Fruit fly (Drosophila melanogaster) whole organism, embryonic: ENCODE data around the gene CG13982.

Experiments used
- Ada2b ChIP-seq: fragments of 200-800 bp; sonication (Bioruptor generic); IDR thresholded peaks from 2 replicates; pipeline ENCODE4 v1.3.6; 2022; ENCODE audit warnings: missing biosample characterization, missing genetic modification characterization
- Antp ChIP-seq: fragments of 200-800 bp; sonication (Bioruptor generic); optimal IDR thresholded peaks from 3 replicates; lab custom pipeline; 2016; ENCODE audit warnings: missing biosample characterization, missing genetic modification characterization
- Atf-2 ChIP-seq: fragments of 200-800 bp; sonication (Bioruptor generic); optimal IDR thresholded peaks from 2 replicates; lab custom pipeline; 2016; ENCODE audit warnings: missing biosample characterization, missing genetic modification characterization
- Atf3 ChIP-seq: fragments of 200-800 bp; sonication (Bioruptor generic); optimal IDR thresholded peaks from 3 replicates; lab custom pipeline; 2016; ENCODE audit warnings: missing biosample characterization, missing genetic modification characterization
- Awh ChIP-seq: fragments of 200-800 bp; sonication (Bioruptor generic); IDR thresholded peaks from 2 replicates; pipeline ENCODE4, ENCODE4 v1.3.6; 2022; ENCODE audit warnings: missing biosample characterization, missing genetic modification characterization
- Blimp-1 ChIP-seq: fragments of 200-800 bp; sonication (Bioruptor generic); optimal IDR thresholded peaks from 3 replicates; lab custom pipeline; 2018; ENCODE audit warnings: missing biosample characterization, missing genetic modification characterization, mild to moderate bottlenecking, moderate library complexity, missing genetic modification reagents
- CG1024 ChIP-seq: fragments of 200-800 bp; sonication (Bioruptor generic); IDR thresholded peaks from 2 replicates; pipeline ENCODE4 v1.3.6; 2022; ENCODE audit warnings: missing biosample characterization, missing genetic modification characterization
- CG10462 ChIP-seq: fragments of 200-800 bp; sonication (Bioruptor generic); optimal IDR thresholded peaks from 2 replicates; lab custom pipeline; 2016; ENCODE audit warnings: missing biosample characterization, missing genetic modification characterization
- CG10565 ChIP-seq: fragments of 200-800 bp; sonication (Bioruptor generic); optimal IDR thresholded peaks from 3 replicates; lab custom pipeline; 2016; ENCODE audit warnings: missing biosample characterization, mild to moderate bottlenecking, missing genetic modification characterization
- CG12236 ChIP-seq: fragments of 200-800 bp; sonication (Bioruptor generic); optimal IDR thresholded peaks from 2 replicates; lab custom pipeline; 2016; ENCODE audit warnings: missing biosample characterization, missing genetic modification characterization
- CG12391 ChIP-seq: fragments of 200-800 bp; sonication (Bioruptor generic); optimal IDR thresholded peaks from 3 replicates; lab custom pipeline; 2018; ENCODE audit warnings: missing biosample characterization, mild to moderate bottlenecking, missing genetic modification characterization, moderate library complexity
- CG13296 ChIP-seq: fragments of 200-800 bp; sonication (Bioruptor generic); optimal IDR thresholded peaks from 3 replicates; lab custom pipeline; 2018; ENCODE audit warnings: missing biosample characterization, mild to moderate bottlenecking, missing genetic modification characterization
- CG14014 ChIP-seq: fragments of 200-800 bp; sonication (Bioruptor generic); IDR thresholded peaks from 2 replicates; pipeline ENCODE4 v1.3.6; 2022; ENCODE audit warnings: missing biosample characterization, missing genetic modification characterization
- CG14050 ChIP-seq: fragments of 200-800 bp; sonication (Bioruptor generic); IDR thresholded peaks from 3 replicates; pipeline ENCODE4 v1.3.6; 2022; ENCODE audit warnings: missing biosample characterization, missing genetic modification characterization
- CG14965 ChIP-seq: fragments of 200-800 bp; sonication (Bioruptor generic); optimal IDR thresholded peaks from 2 replicates; lab custom pipeline; 2016; ENCODE audit warnings: missing biosample characterization, missing genetic modification characterization, borderline replicate concordance
- CG1647 ChIP-seq: fragments of 200-800 bp; sonication (Bioruptor generic); optimal IDR thresholded peaks from 3 replicates; lab custom pipeline; 2016; ENCODE audit warnings: missing biosample characterization, missing genetic modification characterization
- CG16863 ChIP-seq: fragments of 200-800 bp; sonication (Bioruptor generic); optimal IDR thresholded peaks from 3 replicates; lab custom pipeline; 2016; ENCODE audit warnings: missing biosample characterization, missing genetic modification characterization
- CG1832 ChIP-seq: fragments of 200-800 bp; sonication (Bioruptor generic); optimal IDR thresholded peaks from 2 replicates; lab custom pipeline; 2017; ENCODE audit warnings: missing biosample characterization, mild to moderate bottlenecking, missing genetic modification characterization, inconsistent platforms
- CG2202 ChIP-seq: fragments of 200-800 bp; sonication (Bioruptor generic); optimal IDR thresholded peaks from 2 replicates; lab custom pipeline; 2018; ENCODE audit warnings: missing biosample characterization, mild to moderate bottlenecking, missing genetic modification characterization
- CG2678 ChIP-seq: fragments of 200-800 bp; sonication (Bioruptor generic); optimal IDR thresholded peaks from 3 replicates; lab custom pipeline; 2019; ENCODE audit warnings: missing biosample characterization, mild to moderate bottlenecking, missing genetic modification characterization, moderate library complexity
- CG31224 ChIP-seq: fragments of 200-800 bp; sonication (Bioruptor generic); IDR thresholded peaks from 2 replicates; pipeline ENCODE4 v1.3.6; 2022; ENCODE audit warnings: missing biosample characterization, missing genetic modification characterization
- CG3163 ChIP-seq: fragments of 200-800 bp; sonication (Bioruptor generic); optimal IDR thresholded peaks from 3 replicates; lab custom pipeline; 2016; ENCODE audit warnings: missing biosample characterization, missing genetic modification characterization
- CG33213 ChIP-seq: fragments of 200-800 bp; sonication (Bioruptor generic); optimal IDR thresholded peaks from 3 replicates; lab custom pipeline; 2016; ENCODE audit warnings: missing biosample characterization, missing genetic modification characterization
- CG34224 ChIP-seq: fragments of 200-800 bp; sonication (Bioruptor generic); IDR thresholded peaks from 3 replicates; pipeline ENCODE4 v1.3.6; 2022; ENCODE audit warnings: missing biosample characterization, missing genetic modification characterization; ENCODE audit not compliant: partially characterized antibody
- CG6683 ChIP-seq: fragments of 200-800 bp; sonication (Bioruptor generic); optimal IDR thresholded peaks from 2 replicates; lab custom pipeline; 2017; ENCODE audit warnings: missing biosample characterization, mild to moderate bottlenecking, missing genetic modification characterization, missing genetic modification reagents
- CG8388 ChIP-seq: fragments of 200-800 bp; sonication (Bioruptor generic); optimal IDR thresholded peaks from 2 replicates; lab custom pipeline; 2019; ENCODE audit warnings: missing biosample characterization, mild to moderate bottlenecking, missing genetic modification characterization, moderate library complexity
- CG8478 ChIP-seq: fragments of >200 bp; optimal IDR thresholded peaks from 2 replicates; lab custom pipeline; 2018
- CTCF ChIP-seq: fragments of 200-800 bp; sonication (Bioruptor generic); optimal IDR thresholded peaks from 2 replicates; lab custom pipeline; 2017; ENCODE audit warnings: missing biosample characterization, mild to moderate bottlenecking, missing genetic modification characterization, moderate library complexity
- Drgx ChIP-seq: fragments of 200-800 bp; sonication (Bioruptor generic); IDR thresholded peaks from 2 replicates; pipeline ENCODE4 v1.3.6; 2022; ENCODE audit warnings: missing biosample characterization, missing genetic modification characterization
- Med ChIP-seq: fragments of 200-800 bp; sonication (Bioruptor generic); peaks from one replicate; lab custom pipeline; 2016; ENCODE audit warnings: missing biosample characterization, missing genetic modification characterization, mild to moderate bottlenecking, inconsistent platforms, moderate library complexity
- Pdp1 ChIP-seq, 2 experiments: fragments of 200-800 bp; sonication (Bioruptor generic); optimal IDR thresholded peaks; 3 replicates each; lab custom pipeline; 2016; ENCODE audit warnings: missing biosample characterization in 2 of 2, missing genetic modification characterization in 2 of 2, mild to moderate bottlenecking in 1 of 2, moderate library complexity in 1 of 2
- Side ChIP-seq: fragments of 200-800 bp; sonication (Bioruptor generic); optimal IDR thresholded peaks from 2 replicates; lab custom pipeline; 2016; ENCODE audit warnings: missing biosample characterization, missing genetic modification characterization
- Sin3A ChIP-seq: fragments of >200 bp; optimal IDR thresholded peaks from 2 replicates; lab custom pipeline; 2018
- croc ChIP-seq: fragments of 200-800 bp; sonication (Bioruptor generic); conservative IDR thresholded peaks from 3 replicates; pipeline ENCODE4 v1.3.6; 2022; ENCODE audit warnings: missing biosample characterization, missing genetic modification characterization
- fd64A ChIP-seq: fragments of 200-800 bp; sonication (Bioruptor generic); optimal IDR thresholded peaks from 3 replicates; lab custom pipeline; 2018; ENCODE audit warnings: missing biosample characterization, mild to moderate bottlenecking, missing genetic modification characterization
- gsb ChIP-seq: fragments of 200-800 bp; sonication (Bioruptor generic); IDR thresholded peaks from 2 replicates; pipeline ENCODE4 v1.3.6; 2022; ENCODE audit warnings: missing biosample characterization, missing genetic modification characterization
- hbn ChIP-seq: fragments of 200-800 bp; sonication (Bioruptor generic); IDR thresholded peaks from 2 replicates; pipeline ENCODE4 v1.3.6; 2022; ENCODE audit warnings: missing biosample characterization, missing genetic modification characterization; ENCODE audit not compliant: partially characterized antibody
- hth ChIP-seq: fragments of >200 bp; optimal IDR thresholded peaks from 2 replicates; lab custom pipeline; 2017; ENCODE audit warnings: inconsistent platforms
- inv ChIP-seq: fragments of 200-800 bp; sonication (Bioruptor generic); IDR thresholded peaks from 2 replicates; pipeline ENCODE4 v1.3.6; 2022; ENCODE audit warnings: missing biosample characterization, missing genetic modification characterization; ENCODE audit not compliant: partially characterized antibody
- jumu ChIP-seq: fragments of 200-800 bp; sonication (Bioruptor generic); optimal IDR thresholded peaks from 3 replicates; lab custom pipeline; 2016; ENCODE audit warnings: missing biosample characterization, missing genetic modification characterization
- lilli ChIP-seq: fragments of 200-800 bp; sonication (Bioruptor generic); optimal IDR thresholded peaks from 3 replicates; lab custom pipeline; 2016; ENCODE audit warnings: missing biosample characterization, missing genetic modification characterization
- luna ChIP-seq: fragments of 200-800 bp; sonication (Bioruptor generic); optimal IDR thresholded peaks from 2 replicates; lab custom pipeline; 2016; ENCODE audit warnings: missing biosample characterization, missing genetic modification characterization
- nau ChIP-seq: fragments of 200-800 bp; sonication (Bioruptor generic); optimal IDR thresholded peaks from 3 replicates; lab custom pipeline; 2017; ENCODE audit warnings: missing biosample characterization, mild to moderate bottlenecking, missing genetic modification characterization, missing genetic modification reagents
- nerfin-2 ChIP-seq: fragments of 200-800 bp; sonication (Bioruptor generic); IDR thresholded peaks from 2 replicates; pipeline ENCODE4 v1.3.6; 2022; ENCODE audit warnings: missing biosample characterization, missing genetic modification characterization; ENCODE audit not compliant: partially characterized antibody
- nmo ChIP-seq: fragments of 200-800 bp; sonication (Bioruptor generic); optimal IDR thresholded peaks from 2 replicates; lab custom pipeline; 2018; ENCODE audit warnings: missing biosample characterization, mild to moderate bottlenecking, missing genetic modification characterization, moderate library complexity
- nom ChIP-seq: fragments of 200-800 bp; sonication (Bioruptor generic); optimal IDR thresholded peaks from 2 replicates; lab custom pipeline; 2017; ENCODE audit warnings: missing biosample characterization, missing genetic modification characterization, mild to moderate bottlenecking, moderate library complexity, missing genetic modification reagents
- pb ChIP-seq: fragments of 200-800 bp; sonication (Bioruptor generic); optimal IDR thresholded peaks from 3 replicates; lab custom pipeline; 2016; ENCODE audit warnings: missing biosample characterization, missing genetic modification characterization
- scrt ChIP-seq: fragments of 200-800 bp; sonication (Bioruptor generic); optimal IDR thresholded peaks from 2 replicates; lab custom pipeline; 2018; ENCODE audit warnings: missing biosample characterization, mild to moderate bottlenecking, missing genetic modification characterization, moderate library complexity
- so ChIP-seq: fragments of 200-800 bp; sonication (Bioruptor generic); IDR thresholded peaks from 3 replicates; pipeline ENCODE4 v1.3.6; 2022; ENCODE audit warnings: missing biosample characterization, missing genetic modification characterization
- sqz ChIP-seq: fragments of 200-800 bp; sonication (Bioruptor generic); optimal IDR thresholded peaks from 3 replicates; lab custom pipeline; 2018; ENCODE audit warnings: missing biosample characterization, mild to moderate bottlenecking, missing genetic modification characterization
- unc-4 ChIP-seq: fragments of 200-800 bp; sonication (Bioruptor generic); IDR thresholded peaks from 2 replicates; pipeline ENCODE4 v1.3.6; 2022; ENCODE audit warnings: missing biosample characterization, missing genetic modification characterization; ENCODE audit not compliant: partially characterized antibody
- vfl ChIP-seq: fragments of 200-800 bp; sonication (Bioruptor generic); optimal IDR thresholded peaks from 2 replicates; lab custom pipeline; 2016; ENCODE audit warnings: missing biosample characterization, missing genetic modification characterization
- yki ChIP-seq: fragments of >200 bp; optimal IDR thresholded peaks from 3 replicates; lab custom pipeline; 2018

The CG13982 gene

dm6 chr2L:6461497-6461896, 49.4 kb downstream of the CG13982 start (continued):
- peak; percentile 1 for TF ChIP-seq CG2202
- TF ChIP-seq nerfin-2 (GFP tag; lab: Robert Waterston, UW): no peak
- TF ChIP-seq CG2678: peak; percentile 57
- no peak for TF ChIP-seq croc (GFP tag; lab: Robert Waterston, UW)
- TF ChIP-seq Ada2b (GFP tag; lab: Robert Waterston, UW): no peak
- TF ChIP-seq lilli: no peak
- no peak for TF ChIP-seq so (GFP tag; lab: Robert Waterston, UW)
- no peak for TF ChIP-seq Side
- no peak for TF ChIP-seq hth
- no peak for TF ChIP-seq CG10565 (GFP tag; lab: Kevin White, UChicago)
- TF ChIP-seq nom (GFP tag; lab: Kevin White, UChicago): no peak
- TF ChIP-seq CG14014 (GFP tag; lab: Robert Waterston, UW): no peak
- no peak for TF ChIP-seq CG34224 (GFP tag; lab: Robert Waterston, UW)
- no peak for TF ChIP-seq CG16863 (GFP tag; lab: Kevin White, UChicago)
- peak; percentile 15 for TF ChIP-seq sqz (GFP tag; lab: Kevin White, UChicago)
- TF ChIP-seq nmo (GFP tag; lab: Kevin White, UChicago): peak; percentile 9
- peak; percentile 56 for TF ChIP-seq nau
- no peak for TF ChIP-seq jumu
- TF ChIP-seq CG1024 (GFP tag; lab: Robert Waterston, UW): no peak; the same call in 1 of the 2 replicates
- TF ChIP-seq CG12391 (tag; lab: Kevin White, UChicago): no peak
- TF ChIP-seq scrt: no peak
- no peak for TF ChIP-seq Atf-2 (GFP tag; lab: Kevin White, UChicago)
- no peak for TF ChIP-seq CG31224 (GFP tag; lab: Robert Waterston, UW)
- TF ChIP-seq Pdp1 (GFP tag; optimal IDR thresholded peaks at IDR 0.05; lab: Kevin White, UChicago): no peak
- TF ChIP-seq Drgx: no peak
- TF ChIP-seq CG14965 (GFP tag; lab: Kevin White, UChicago): no peak
- TF ChIP-seq CG13296 (GFP tag; lab: Kevin White, UChicago): peak; percentile 19
- no peak for TF ChIP-seq yki (lab: Kevin White, UChicago)
- TF ChIP-seq luna (GFP tag; lab: Kevin White, UChicago): no peak
- no peak for TF ChIP-seq gsb (GFP tag; lab: Robert Waterston, UW)
- no peak for TF ChIP-seq CG1832 (GFP tag; lab: Kevin White, UChicago)
- TF ChIP-seq Sin3A (lab: Kevin White, UChicago): no peak
- peak; percentile 33 for TF ChIP-seq CG33213 (GFP tag; lab: Kevin White, UChicago)
- TF ChIP-seq CG3163: no peak
- peak; percentile 46; the same call in 1 of the 2 replicates for TF ChIP-seq Awh (GFP tag; lab: Robert Waterston, UW)
- TF ChIP-seq CG1647: no peak
- no peak for TF ChIP-seq inv
- TF ChIP-seq CTCF (GFP tag; lab: Kevin White, UChicago): peak; percentile 10
- TF ChIP-seq CG8478 (lab: Kevin White, UChicago): no peak
- TF ChIP-seq CG6683 (GFP tag; lab: Kevin White, UChicago): no peak
- no peak for TF ChIP-seq pb
- peak; percentile 84 for TF ChIP-seq Med (GFP tag; lab: Kevin White, UChicago)
- TF ChIP-seq fd64A: peak; percentile 63
- TF ChIP-seq Antp (GFP tag; lab: Kevin White, UChicago): no peak
- no peak for TF ChIP-seq CG12236 (GFP tag; lab: Kevin White, UChicago)
- TF ChIP-seq CG10462 (GFP tag; lab: Kevin White, UChicago): no peak
- no peak for TF ChIP-seq CG14050 (GFP tag; lab: Robert Waterston, UW)
- peak; percentile 52 for TF ChIP-seq Blimp-1
- no peak for TF ChIP-seq unc-4 (GFP tag; lab: Robert Waterston, UW)
- no peak for TF ChIP-seq vfl (GFP tag; lab: Kevin White, UChicago)
- peak; percentile 44 for TF ChIP-seq CG8388 (GFP tag; lab: Kevin White, UChicago)
- TF ChIP-seq hbn: no peak
- TF ChIP-seq Atf3 (GFP tag; lab: Kevin White, UChicago): no peak
